Worm (Caenorhabditis elegans): ENCODE results near the gene F37B12.3.
A peak's percentile ranks its signal among the peaks of the same experiment; 100 is the strongest.

The F37B12.3 gene

DNA sequence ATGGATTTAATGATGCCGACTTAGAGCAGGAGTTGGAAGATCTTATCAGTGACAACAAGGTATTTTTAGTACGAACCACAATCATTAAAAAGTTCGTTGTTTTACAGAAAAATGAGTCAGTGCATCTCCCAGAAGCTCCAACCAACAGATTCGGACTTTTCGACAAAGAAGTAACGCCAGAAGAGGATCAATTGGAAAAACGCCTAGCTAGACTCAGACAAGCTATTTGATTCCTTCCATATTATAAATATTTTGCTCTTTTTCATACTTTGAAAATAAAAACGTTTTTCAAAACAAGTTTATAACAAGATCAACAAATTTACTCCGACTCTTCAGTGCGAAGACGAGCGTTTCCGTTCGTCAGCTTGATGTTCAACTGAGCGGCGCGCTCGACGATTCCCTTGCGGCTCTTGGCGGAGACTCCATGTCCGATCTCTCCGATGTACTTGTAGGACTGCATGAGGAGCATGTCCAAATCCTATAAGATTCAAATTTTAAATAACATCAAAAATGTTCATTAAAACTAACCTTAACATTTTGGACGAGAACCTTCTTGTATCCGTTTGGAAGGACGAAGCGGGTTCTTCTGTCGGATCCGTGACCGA, 15.1 kb upstream of the F37B12.3 start (continued):
- peak; percentile 44; the same call in 1 of the 2 replicates for TF ChIP-seq Y95B8A.8 (GFP tag; IDR thresholded peaks at IDR 0.05)
- TF ChIP-seq attf-5 (GFP tag; optimal IDR thresholded peaks at IDR 0.05) = peak; percentile 34
- TF ChIP-seq lsy-27 (tag; optimal IDR thresholded peaks at IDR 0.05; ENCODE audit: borderline replicate concordance, insufficient read depth) = no peak
- peak; percentile 33 for TF ChIP-seq zim-3 (tag; optimal IDR thresholded peaks at IDR 0.05)
- TF ChIP-seq madf-6 (GFP tag; IDR thresholded peaks at IDR 0.05) = peak; percentile 82
- no peak for TF ChIP-seq hlh-12 (tag; optimal IDR thresholded peaks at IDR 0.05)
- no peak for TF ChIP-seq akir-1 (GFP tag; optimal IDR thresholded peaks at IDR 0.05)
- peak; percentile 46 for TF ChIP-seq T26A5.8 (tag; optimal IDR thresholded peaks at IDR 0.05)
- no peak for TF ChIP-seq aptf-3 (GFP tag; IDR thresholded peaks at IDR 0.05)
- peak; percentile 74 for TF ChIP-seq snpc-1.3 (tag; optimal IDR thresholded peaks at IDR 0.05; ENCODE audit: insufficient read depth)
- peak; percentile 60; the same call in 1 of the 2 replicates for TF ChIP-seq ceh-100 (GFP tag; IDR thresholded peaks at IDR 0.05)
- peak; percentile 95 for TF ChIP-seq B0336.3 (GFP tag; IDR thresholded peaks at IDR 0.05)
- peak; percentile 83 for TF ChIP-seq attf-6 (GFP tag; IDR thresholded peaks at IDR 0.05)
- TF ChIP-seq atf-7 (tag; optimal IDR thresholded peaks at IDR 0.05) = no peak
- no peak for TF ChIP-seq Y67H2A.10 (GFP tag; conservative IDR thresholded peaks at IDR 0.05)
- peak; percentile 72 for TF ChIP-seq C17E4.6 (GFP tag; IDR thresholded peaks at IDR 0.05)
- no peak for TF ChIP-seq madf-10 (tag; optimal IDR thresholded peaks at IDR 0.05)
- TF ChIP-seq Y53F4B.3 (GFP tag; IDR thresholded peaks at IDR 0.05) = no peak
- TF ChIP-seq B0035.1 (tag; optimal IDR thresholded peaks at IDR 0.05) = peak; percentile 13
- no peak for TF ChIP-seq fkh-3 (tag; optimal IDR thresholded peaks at IDR 0.05)
- TF ChIP-seq Y53G8AR.9 (GFP tag; conservative IDR thresholded peaks at IDR 0.05) = peak; percentile 84
- TF ChIP-seq F52B5.7 (tag; optimal IDR thresholded peaks at IDR 0.05) = peak; percentile 65
- TF ChIP-seq ama-1 (optimal IDR thresholded peaks at IDR 0.05) = no peak
- peak in 1 of 2 experiments; percentile 93 for TF ChIP-seq ama-1 (GFP tag; optimal IDR thresholded peaks at IDR 0.05)
- TF ChIP-seq ceh-40 (GFP tag; IDR thresholded peaks at IDR 0.05) = 0 out of 2 replicates have a peak, but pooled peaks have one; percentile 27
- no peak for TF ChIP-seq attf-3 (GFP tag; conservative IDR thresholded peaks at IDR 0.05)
- TF ChIP-seq repo-1 (tag; optimal IDR thresholded peaks at IDR 0.05) = peak; percentile 7
- no peak for TF ChIP-seq bed-2 (GFP tag; IDR thresholded peaks at IDR 0.05)
- TF ChIP-seq hmg-20 (GFP tag; IDR thresholded peaks at IDR 0.05) = no peak
- TF ChIP-seq die-1 (tag; optimal IDR thresholded peaks at IDR 0.05) = peak; percentile 55
- TF ChIP-seq madf-8 (GFP tag; conservative IDR thresholded peaks at IDR 0.05) = 0 out of 2 replicates have a peak, but pooled peaks have one; percentile 20
- TF ChIP-seq dox-1 (GFP tag; IDR thresholded peaks at IDR 0.05) = peak; percentile 58
- peak; percentile 55; the same call in 1 of the 2 replicates for TF ChIP-seq egl-44 (GFP tag; IDR thresholded peaks at IDR 0.05)
- peak; percentile 49 for TF ChIP-seq F33H1.4 (GFP tag; IDR thresholded peaks at IDR 0.05)
- no peak for TF ChIP-seq pha-4 (tag; optimal IDR thresholded peaks at IDR 0.05)
- peak; percentile 87 for TF ChIP-seq lin-54 (GFP tag; optimal IDR thresholded peaks at IDR 0.05)
- no peak for TF ChIP-seq sea-2 (GFP tag; IDR thresholded peaks at IDR 0.05)
- no peak for TF ChIP-seq bed-1 (GFP tag; IDR thresholded peaks at IDR 0.05)
- TF ChIP-seq snpc-3.4 (tag; optimal IDR thresholded peaks at IDR 0.05) = peak; percentile 80
- TF ChIP-seq cebp-2 (GFP tag; IDR thresholded peaks at IDR 0.05) = peak; percentile 82; the same call in 1 of the 2 replicates
- TF ChIP-seq nhr-120 (GFP tag; IDR thresholded peaks at IDR 0.05) = no peak
- no peak for TF ChIP-seq ceh-27 (GFP tag; optimal IDR thresholded peaks at IDR 0.05)
- TF ChIP-seq unc-130 (GFP tag; optimal IDR thresholded peaks at IDR 0.05) = peak; percentile 17
- no peak for TF ChIP-seq K11D2.4 (GFP tag; IDR thresholded peaks at IDR 0.05)
- peak; percentile 43 for TF ChIP-seq mcd-1 (GFP tag; IDR thresholded peaks at IDR 0.05)
- peak; percentile 79; the same call in 1 of the 2 replicates for TF ChIP-seq F39B2.1 (GFP tag; IDR thresholded peaks at IDR 0.05)
- TF ChIP-seq aptf-2 (GFP tag; conservative IDR thresholded peaks at IDR 0.05) = no peak
- no peak for TF ChIP-seq let-607 (tag; optimal IDR thresholded peaks at IDR 0.05)
